Worm (Caenorhabditis elegans): ENCODE data around the gene phg-1.

phg-1 gene

DNA sequence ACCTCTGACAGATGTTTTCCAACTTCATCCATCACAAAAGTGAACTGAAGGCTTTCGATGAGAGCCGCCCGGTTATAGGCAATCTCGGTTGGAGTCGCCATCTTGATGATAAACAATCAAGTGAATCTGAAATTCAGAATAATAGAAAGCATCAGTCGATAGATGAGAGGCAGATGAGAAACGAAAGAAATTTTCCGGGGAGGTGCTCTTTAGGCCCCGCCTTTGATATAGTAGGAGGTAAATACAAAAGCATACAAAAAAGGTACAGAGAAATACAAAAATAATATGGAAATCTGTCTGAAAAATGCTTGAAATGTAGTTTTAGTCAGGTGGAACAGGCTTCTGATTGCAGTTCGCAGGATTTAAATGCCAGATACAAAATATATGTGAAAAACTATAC is 45.2 kb downstream of the phg-1 start, which contains the start of gene srd-1:
Gene srd-1 (minus strand): TSS at position 101 of the 400 bp plus-strand sequence.
- TF ChIP-seq mdl-1 (tag; optimal IDR thresholded peaks at IDR 0.05): no peak
- no peak for TF ChIP-seq aly-2 (tag; optimal IDR thresholded peaks at IDR 0.05)
- no peak for TF ChIP-seq nhr-237 (tag; optimal IDR thresholded peaks at IDR 0.05)
- no peak for TF ChIP-seq nhr-77 (tag; optimal IDR thresholded peaks at IDR 0.05)

DNA sequence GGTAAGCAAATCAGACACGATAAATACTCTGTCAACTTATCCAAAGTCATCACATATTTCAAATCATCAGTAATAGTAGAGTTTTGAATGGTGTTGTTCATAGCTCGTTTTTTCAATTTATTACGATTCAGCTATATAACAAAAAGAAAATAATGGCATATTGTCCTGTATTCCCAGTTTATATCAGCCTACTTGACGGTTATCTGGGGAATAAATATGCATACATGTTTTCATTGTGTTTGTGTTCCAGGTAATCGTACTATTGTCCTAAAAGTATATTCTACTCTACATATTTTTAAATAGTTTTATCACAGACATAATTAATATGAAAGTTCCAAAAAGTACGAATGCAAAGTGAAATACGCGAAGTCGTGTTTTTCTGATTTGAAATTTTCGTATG is 50.4 kb downstream of the phg-1 start, which contains the start of gene srd-2:
Gene srd-2 (minus strand): TSS at position 101 of the 400 bp plus-strand sequence.
- TF ChIP-seq elt-1 (tag; optimal IDR thresholded peaks at IDR 0.05) (no peak), crh-2 (tag; optimal IDR thresholded peaks at IDR 0.05) (no peak), ztf-11 (tag; optimal IDR thresholded peaks at IDR 0.05) (no peak), ZK546.5 (tag; optimal IDR thresholded peaks at IDR 0.05) (no peak), zag-1 (tag; optimal IDR thresholded peaks at IDR 0.05) (no peak), fos-1 (tag; optimal IDR thresholded peaks at IDR 0.05) (no peak), R02D3.7 (tag; optimal IDR thresholded peaks at IDR 0.05) (no peak), aly-2 (tag; optimal IDR thresholded peaks at IDR 0.05) (no peak), ama-1 (optimal IDR thresholded peaks at IDR 0.05) (no peak), nhr-237 (tag; optimal IDR thresholded peaks at IDR 0.05) (no peak), gmeb-1 (tag; optimal IDR thresholded peaks at IDR 0.05) (no peak)

Measured in whole organism, L2 larva.